Worm (Caenorhabditis elegans) whole organism, L1 larva: ENCODE measurements around the gene ama-1.

Source experiments
- efl-1 ChIP-seq, 4 experiments: fragments of 150-350 bp; optimal IDR thresholded peaks in 3 of 4; peaks in 1 of 4; 1 replicate in 1 of 4; 2 replicates in 3 of 4; lab custom pipeline; 2014; ENCODE audit warnings: missing biosample characterization in 2 of 4, missing genetic modification characterization in 2 of 4, missing genetic modification reagents in 2 of 4
- lsy-2 ChIP-seq, 2 experiments: fragments of 150-350 bp; optimal IDR thresholded peaks; 2 replicates each; lab custom pipeline; 2014; ENCODE audit warnings: missing biosample characterization in 2 of 2, missing genetic modification characterization in 2 of 2
- nhr-12 ChIP-seq: sonication (generic microtip); optimal IDR thresholded peaks from 2 replicates; lab custom pipeline; 2017; ENCODE audit warnings: missing biosample characterization, missing genetic modification characterization
- nhr-76 ChIP-seq: sonication (generic microtip); optimal IDR thresholded peaks from 2 replicates; lab custom pipeline; 2017; ENCODE audit warnings: missing biosample characterization, missing genetic modification characterization
- snpc-4 ChIP-seq: fragments of 150-350 bp; optimal IDR thresholded peaks from 2 replicates; lab custom pipeline; 2014; ENCODE audit warnings: missing biosample characterization, missing genetic modification characterization
- unc-130 ChIP-seq: fragments of 150-350 bp; optimal IDR thresholded peaks from 2 replicates; lab custom pipeline; 2017; ENCODE audit warnings: missing biosample characterization, missing genetic modification characterization, inconsistent platforms

ama-1 gene

DNA sequence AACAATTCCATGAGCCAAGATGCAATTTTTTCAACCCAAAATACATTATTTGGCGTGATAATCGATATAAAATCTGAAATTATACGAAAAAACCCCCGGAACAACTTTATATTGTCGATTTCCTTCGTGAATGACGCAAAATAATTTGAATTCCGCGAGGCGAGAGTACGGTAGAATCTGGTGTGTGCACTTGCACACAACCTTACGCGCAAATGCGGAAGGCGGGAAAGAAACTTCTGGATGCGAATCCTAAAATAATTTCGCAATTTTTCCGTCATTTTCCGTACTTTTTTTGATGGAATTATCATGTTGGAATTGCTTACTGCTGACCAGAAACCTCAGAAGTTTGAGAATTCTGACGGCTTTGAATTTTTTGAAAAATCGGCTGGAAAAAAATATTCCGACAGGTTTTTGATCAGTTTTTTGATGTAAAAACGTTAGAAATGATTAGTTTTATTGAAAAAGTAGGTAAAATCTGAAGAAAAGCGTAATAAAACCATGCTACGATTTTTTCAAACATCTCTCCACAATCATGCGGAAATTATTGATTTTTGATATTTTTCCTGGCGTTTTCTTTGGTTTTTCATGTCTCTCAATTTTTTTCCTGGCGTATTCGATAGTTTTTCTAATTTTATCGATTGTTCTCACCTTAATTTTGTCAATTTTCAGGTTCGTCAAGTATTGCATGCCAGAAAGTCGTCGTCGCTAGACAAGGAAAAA is 59.5 kb downstream of the ama-1 start, which contains the start of gene set-9:
set-9 (plus strand) TSS at position 670 of the 720 bp plus-strand sequence.
- TF ChIP-seq efl-1 (optimal IDR thresholded peaks at IDR 0.05; lab: Kevin White, UChicago) (peak in 1 of 2 experiments; percentile 27), efl-1 (GFP tag; optimal IDR thresholded peaks at IDR 0.05 in 1 of 2; lab: Kevin White, UChicago) (peak in 1 of 2 experiments; percentile 34), lsy-2 (tag; optimal IDR thresholded peaks at IDR 0.05; lab: Kevin White, UChicago) (peak in 1 of 2 experiments; percentile 22), nhr-12 (no peak), nhr-76 (no peak), unc-130 (no peak), snpc-4 (tag; lab: Kevin White, UChicago) (no peak)
